Worm (Caenorhabditis elegans) whole organism, midembryonic: Measurements from ENCODE around the gene asm-1.

Experiments used
- T22C8.4 ChIP-seq: fragments of 200-800 bp; sonication (Bioruptor generic); IDR thresholded peaks from 2 replicates; pipeline ENCODE4 v1.3.6; 2022; ENCODE audit warnings: missing genetic modification characterization, missing compliant biosample characterization
- cog-1 ChIP-seq: sonication (generic microtip); optimal IDR thresholded peaks from 2 replicates; lab custom pipeline; 2016; ENCODE audit warnings: missing genetic modification characterization, missing compliant biosample characterization
- flt-1 ChIP-seq: fragments of 200-800 bp; sonication (Bioruptor generic); IDR thresholded peaks from 2 replicates; pipeline ENCODE4 v1.3.6; 2022; ENCODE audit warnings: missing genetic modification characterization, missing compliant biosample characterization
- klf-2 ChIP-seq: fragments of 200-800 bp; sonication (Bioruptor generic); conservative IDR thresholded peaks from 2 replicates; pipeline ENCODE4 v1.3.6; 2022; ENCODE audit warnings: missing genetic modification reagents, missing genetic modification characterization, missing compliant biosample characterization
- med-1 ChIP-seq: sonication (generic microtip); optimal IDR thresholded peaks from 2 replicates; lab custom pipeline; 2017; ENCODE audit warnings: missing genetic modification characterization, mild to moderate bottlenecking, missing compliant biosample characterization, antibody characterized with exemption, missing genetic modification reagents; ENCODE audit not compliant: insufficient read depth
- ref-1 ChIP-seq: fragments of 200-800 bp; sonication (Bioruptor generic); conservative IDR thresholded peaks from 2 replicates; pipeline ENCODE4 v1.3.6; 2022; ENCODE audit warnings: missing genetic modification reagents, missing genetic modification characterization, missing compliant biosample characterization
- tab-1 ChIP-seq: fragments of 200-800 bp; sonication (Bioruptor generic); IDR thresholded peaks from 2 replicates; pipeline ENCODE4 v1.3.6; 2022; ENCODE audit warnings: missing genetic modification characterization, missing compliant biosample characterization
- ztf-23 ChIP-seq: fragments of 200-800 bp; sonication (Bioruptor generic); IDR thresholded peaks from 2 replicates; pipeline ENCODE4 v1.3.6; 2022; ENCODE audit warnings: missing genetic modification reagents, missing genetic modification characterization, missing compliant biosample characterization
- ztf-29 ChIP-seq: fragments of 200-800 bp; sonication (Bioruptor generic); IDR thresholded peaks from 2 replicates; pipeline ENCODE4 v1.3.6; 2022; ENCODE audit warnings: missing genetic modification reagents, missing genetic modification characterization, missing compliant biosample characterization

The asm-1 gene

DNA sequence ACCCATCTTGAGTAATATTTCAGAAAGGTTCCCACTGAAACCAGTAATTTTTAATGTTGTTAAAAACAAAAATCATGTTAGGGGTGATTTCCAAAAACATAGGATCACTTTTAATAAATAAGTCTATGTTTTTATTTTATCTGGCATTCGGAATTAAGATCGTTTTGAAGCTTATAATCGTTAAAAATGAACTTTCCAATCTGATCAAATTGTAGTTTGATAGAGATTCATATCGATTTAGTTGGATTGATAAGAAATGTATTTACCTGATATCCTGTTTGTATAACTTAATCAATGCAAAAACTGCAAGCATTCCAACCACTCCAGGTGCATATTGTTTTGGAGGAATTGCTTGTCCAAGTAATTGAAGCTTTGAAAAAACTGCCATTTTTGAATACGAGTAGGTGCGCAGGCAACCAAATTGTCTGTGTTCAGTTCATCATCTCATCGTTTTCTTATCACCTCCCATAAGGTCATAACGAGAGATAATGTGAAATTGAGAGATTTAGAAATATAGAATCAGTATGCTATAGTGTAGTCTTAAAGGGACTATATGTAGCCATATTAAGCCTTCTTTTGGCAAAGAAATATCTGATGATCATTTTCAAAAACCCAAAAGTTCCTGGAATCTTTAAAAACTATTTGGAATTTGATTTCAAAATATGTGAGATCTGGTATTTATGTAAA lies 22.4 kb upstream of the asm-1 start, which contains the start of gene pmp-2:
TSS of gene pmp-2 (minus strand) at position 487 of the 687 bp plus-strand sequence.
- TF ChIP-seq flt-1 (GFP tag; lab: Robert Waterston, UW) (no peak), med-1 (no peak), ref-1 (GFP tag; lab: Robert Waterston, UW) (no peak), ztf-29 (no peak), tab-1 (no peak)

DNA sequence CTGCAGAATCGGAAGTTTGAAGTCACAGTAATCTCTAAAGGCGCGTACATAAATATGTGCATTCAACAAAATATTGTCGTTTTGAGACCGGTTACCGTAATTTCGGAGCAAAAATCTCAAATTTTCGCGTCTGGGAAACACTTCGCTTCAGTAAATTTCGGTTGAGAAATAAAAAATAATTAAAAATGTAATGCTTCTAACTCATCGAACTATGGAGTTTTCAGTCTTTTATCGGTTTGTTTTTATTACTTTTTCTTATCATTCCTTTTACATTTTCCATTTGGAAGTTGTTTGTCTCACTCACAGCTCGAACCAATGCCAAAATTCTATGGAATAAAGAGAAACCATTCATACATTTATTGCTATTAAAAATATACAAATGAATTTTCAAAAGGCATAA lies 21.7 kb upstream of the asm-1 start:
- TF ChIP-seq med-1 = no peak

DNA sequence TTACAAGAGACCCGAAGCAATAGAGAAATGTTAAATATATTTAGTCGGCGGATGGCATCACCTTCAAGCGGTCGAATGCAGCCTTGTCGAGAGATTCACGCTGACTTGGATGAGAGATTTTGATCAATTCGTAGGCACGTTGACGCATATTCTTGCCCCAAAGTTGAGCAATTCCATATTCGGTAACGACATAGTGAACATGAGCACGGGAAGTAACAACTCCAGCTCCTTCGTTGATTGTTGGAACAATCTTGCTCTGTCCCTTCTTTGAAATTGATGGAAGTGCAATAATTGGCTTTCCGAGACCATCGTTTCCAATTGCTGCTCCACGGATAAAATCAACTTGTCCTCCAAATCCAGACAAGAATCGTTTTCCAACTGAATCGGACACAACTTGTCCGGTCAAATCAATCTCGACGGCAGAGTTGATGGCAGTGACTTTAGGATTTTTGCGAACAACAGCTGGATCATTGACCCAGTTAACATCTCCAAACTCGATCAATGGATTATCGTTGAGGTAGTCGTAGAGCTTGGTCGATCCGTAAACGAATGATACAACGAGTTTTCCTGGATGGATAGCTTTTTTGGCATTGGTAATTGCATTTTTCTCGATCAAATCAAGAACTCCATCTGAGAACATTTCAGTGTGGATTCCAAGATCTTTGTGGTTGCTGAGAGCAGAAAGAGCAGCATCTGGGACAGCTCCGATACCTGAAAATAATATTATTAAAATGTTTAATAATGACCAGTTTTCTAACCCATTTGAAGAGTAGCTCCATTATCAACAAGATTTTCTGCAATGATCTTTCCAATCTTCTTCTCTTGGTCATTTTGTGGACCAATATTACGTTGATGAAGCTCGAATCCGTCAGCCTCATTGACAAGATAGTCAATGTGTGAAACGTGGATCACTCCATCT lies 21.0 kb upstream of the asm-1 start:
- TF ChIP-seq cog-1 (tag; lab: Kevin White, UChicago) (no peak), ztf-23 (GFP tag; lab: Robert Waterston, UW) (no peak), flt-1 (GFP tag; lab: Robert Waterston, UW) (no peak), tab-1 (no peak), T22C8.4 (GFP tag; lab: Robert Waterston, UW) (no peak), ref-1 (GFP tag; lab: Robert Waterston, UW) (no peak), klf-2 (GFP tag; lab: Robert Waterston, UW) (no peak), ztf-29 (no peak), med-1 (no peak)

DNA sequence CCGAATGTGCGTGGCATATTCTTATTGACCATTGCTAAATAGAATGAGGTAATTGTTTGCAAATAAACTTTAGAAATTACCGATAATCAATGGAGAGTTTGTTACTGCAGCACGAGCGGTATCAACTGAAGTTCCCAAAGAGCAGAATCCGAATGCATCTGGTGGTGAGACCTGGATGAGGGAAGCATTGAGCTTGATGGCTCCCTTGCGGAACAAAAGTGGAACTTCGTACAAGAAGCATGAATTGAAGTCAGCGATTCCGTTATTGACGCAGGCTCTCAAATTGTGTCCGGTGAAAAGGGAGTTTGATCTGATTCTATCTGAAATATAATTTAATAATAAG lies 20.3 kb upstream of the asm-1 start:
- TF ChIP-seq ref-1 (GFP tag; lab: Robert Waterston, UW) = no peak
- no peak for TF ChIP-seq flt-1 (GFP tag; lab: Robert Waterston, UW)
- no peak for TF ChIP-seq tab-1
- no peak for TF ChIP-seq klf-2 (GFP tag; lab: Robert Waterston, UW)
- no peak for TF ChIP-seq cog-1 (tag; lab: Kevin White, UChicago)
- no peak for TF ChIP-seq med-1
- no peak for TF ChIP-seq ztf-23 (GFP tag; lab: Robert Waterston, UW)
- TF ChIP-seq ztf-29 = no peak
- TF ChIP-seq T22C8.4 (GFP tag; lab: Robert Waterston, UW) = no peak

DNA sequence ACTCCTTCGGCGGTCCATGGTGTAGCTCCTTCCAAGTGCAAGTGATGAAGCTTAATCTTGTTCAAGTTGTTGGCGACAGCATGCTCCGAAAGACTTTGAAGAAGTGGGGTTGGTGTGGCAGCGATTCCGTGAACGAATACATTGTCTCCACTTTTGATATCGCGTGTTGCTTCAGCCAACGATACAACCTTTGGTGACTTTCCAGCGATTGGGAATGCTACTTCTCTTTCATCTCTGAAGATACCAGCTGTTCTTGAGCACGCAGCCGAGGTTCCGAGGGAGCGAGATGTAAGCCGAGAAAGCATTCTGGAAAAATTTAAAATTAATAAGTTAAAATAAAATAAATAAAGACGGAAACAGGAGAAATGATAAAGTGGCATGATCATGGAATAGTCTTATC lies 19.8 kb upstream of the asm-1 start, which contains the start of gene acer-1:
TSS of gene acer-1 (minus strand) at position 306 of the 400 bp plus-strand sequence.
- TF ChIP-seq tab-1 (no peak), ztf-29 (no peak), flt-1 (GFP tag; lab: Robert Waterston, UW) (no peak), klf-2 (GFP tag; lab: Robert Waterston, UW) (no peak), med-1 (no peak), ref-1 (GFP tag; lab: Robert Waterston, UW) (no peak), cog-1 (tag; lab: Kevin White, UChicago) (no peak), T22C8.4 (GFP tag; lab: Robert Waterston, UW) (no peak), ztf-23 (GFP tag; lab: Robert Waterston, UW) (no peak)

DNA sequence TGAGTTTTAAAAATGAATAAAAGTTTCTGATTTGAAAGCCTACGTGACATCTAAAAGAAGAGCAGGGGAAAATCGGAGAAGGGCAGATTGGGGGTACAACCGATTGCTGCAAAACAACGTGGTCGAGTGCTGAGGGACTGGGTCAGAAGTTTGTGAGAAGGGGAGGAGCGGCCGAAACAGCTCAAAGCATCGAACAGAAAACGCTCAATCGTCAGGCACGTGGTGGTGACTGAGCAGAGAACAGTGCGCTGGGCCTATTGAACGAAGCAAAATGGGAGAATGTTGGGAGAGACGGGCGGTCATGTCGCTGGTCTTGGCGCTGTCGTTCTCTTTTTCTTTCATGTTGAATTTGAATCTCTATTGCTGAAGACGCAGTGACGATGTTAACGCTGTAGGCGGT lies 18.7 kb upstream of the asm-1 start:
- no peak for TF ChIP-seq cog-1 (tag; lab: Kevin White, UChicago)
- TF ChIP-seq T22C8.4 (GFP tag; lab: Robert Waterston, UW) = no peak
- TF ChIP-seq tab-1 = no peak
- TF ChIP-seq ztf-29 = no peak
- TF ChIP-seq ref-1 (GFP tag; lab: Robert Waterston, UW) = no peak
- no peak for TF ChIP-seq ztf-23 (GFP tag; lab: Robert Waterston, UW)
- TF ChIP-seq med-1 = no peak
- no peak for TF ChIP-seq klf-2 (GFP tag; lab: Robert Waterston, UW)
- no peak for TF ChIP-seq flt-1 (GFP tag; lab: Robert Waterston, UW)

DNA sequence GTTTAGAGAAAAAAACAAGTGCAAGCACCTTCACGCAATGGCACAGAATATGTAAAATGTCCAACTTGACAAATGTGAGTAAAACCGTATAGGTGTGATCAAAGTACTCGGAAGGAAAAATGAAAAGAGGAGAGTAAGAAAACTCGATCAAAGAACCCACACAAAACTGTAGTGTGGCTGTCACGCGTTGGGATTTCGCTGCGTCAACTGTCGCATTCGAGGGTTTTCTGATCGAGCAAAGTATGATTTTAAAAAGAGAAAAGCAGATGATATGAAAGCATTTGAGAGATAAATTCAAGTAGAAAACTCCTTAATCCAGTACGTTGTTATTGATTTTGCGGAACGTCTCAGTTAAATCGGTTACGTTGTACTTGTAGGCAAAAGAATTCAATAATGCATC lies 18.0 kb upstream of the asm-1 start:
- TF ChIP-seq ztf-23 (GFP tag; lab: Robert Waterston, UW) (no peak), med-1 (no peak), cog-1 (tag; lab: Kevin White, UChicago) (no peak), klf-2 (GFP tag; lab: Robert Waterston, UW) (no peak), ztf-29 (no peak)

DNA sequence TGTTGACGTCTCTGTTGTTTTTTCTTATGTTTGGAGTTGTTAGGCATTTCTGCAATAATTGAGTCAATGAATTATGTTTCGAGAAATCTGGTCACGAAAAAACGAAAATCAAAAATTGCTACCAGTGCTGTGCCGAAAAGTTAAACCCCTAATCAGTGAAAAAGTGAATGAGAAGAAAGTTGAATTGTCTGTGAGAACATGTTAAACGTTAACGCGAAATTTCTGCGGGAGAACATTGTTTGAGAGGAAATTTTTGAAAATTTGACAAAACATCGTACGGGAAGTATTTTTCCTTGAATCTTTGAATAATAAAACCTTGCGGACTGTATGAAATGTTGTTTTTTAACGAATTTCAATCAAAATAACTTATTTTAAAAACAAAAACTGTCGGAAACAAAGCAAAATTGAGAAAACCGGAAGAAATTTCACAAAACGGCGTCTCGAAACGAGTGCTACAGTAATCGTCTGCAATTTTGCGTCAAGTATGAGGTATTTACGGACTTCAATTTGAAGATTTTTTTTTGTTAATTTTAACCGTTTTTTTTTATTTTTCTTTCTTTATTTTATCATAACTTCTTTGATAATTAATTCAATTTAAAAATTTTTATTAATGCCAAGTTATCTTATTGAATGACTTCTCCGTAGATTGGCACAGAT lies 16.2 kb upstream of the asm-1 start, which contains the start of gene adal-1:
TSS of gene adal-1 (minus strand) at position 51 of the 657 bp plus-strand sequence.
- TF ChIP-seq T22C8.4 (GFP tag; lab: Robert Waterston, UW) = no peak
- no peak for TF ChIP-seq med-1
- no peak for TF ChIP-seq ztf-23 (GFP tag; lab: Robert Waterston, UW)
- TF ChIP-seq tab-1 = no peak
- TF ChIP-seq ztf-29 = no peak
- no peak for TF ChIP-seq flt-1 (GFP tag; lab: Robert Waterston, UW)
- TF ChIP-seq ref-1 (GFP tag; lab: Robert Waterston, UW) = no peak

DNA sequence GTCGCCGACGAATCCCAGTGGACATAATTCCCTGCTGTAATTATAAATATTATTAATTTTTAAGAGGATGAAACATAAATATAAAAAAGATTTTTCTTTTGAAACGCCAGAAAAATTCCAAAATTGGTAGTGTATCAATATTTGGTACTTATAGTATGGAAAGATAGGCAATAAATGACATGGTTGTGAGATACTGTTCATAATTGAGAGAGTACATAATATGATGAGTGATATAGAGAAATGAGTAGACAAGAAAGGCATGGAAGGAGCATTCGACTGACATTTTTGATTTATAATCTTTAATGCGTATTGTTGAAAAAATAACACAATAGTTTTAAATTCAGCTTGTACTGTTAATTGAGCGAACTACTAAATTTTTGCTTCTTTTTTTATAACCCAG lies 12.4 kb upstream of the asm-1 start, which contains the start of gene C44B7.11:
TSS of gene C44B7.11 (minus strand) at position 34 of the 400 bp plus-strand sequence.
- TF ChIP-seq flt-1 (GFP tag; lab: Robert Waterston, UW) (no peak), tab-1 (no peak), cog-1 (tag; lab: Kevin White, UChicago) (no peak), klf-2 (GFP tag; lab: Robert Waterston, UW) (no peak), T22C8.4 (GFP tag; lab: Robert Waterston, UW) (no peak), ref-1 (GFP tag; lab: Robert Waterston, UW) (no peak), ztf-29 (no peak), med-1 (no peak), ztf-23 (GFP tag; lab: Robert Waterston, UW) (no peak)
